Worm (Caenorhabditis elegans) whole organism, mixed stage, embryonic: ENCODE results near the gene F14H3.4.

Source experiments
- flh-1 ChIP-seq: fragments of 200-800 bp; sonication (Bioruptor generic); optimal IDR thresholded peaks from 2 replicates; lab custom pipeline; 2018; ENCODE audit warnings: mild to moderate bottlenecking, missing genetic modification characterization, moderate library complexity, missing compliant biosample characterization
- pha-4 ChIP-seq: fragments of 150-350 bp; optimal IDR thresholded peaks from 2 replicates; lab custom pipeline; 2018; ENCODE audit warnings: missing biosample characterization, missing genetic modification reagents, missing genetic modification characterization

ce11 chrV:16042743-16043014 is 12.2 kb downstream of the F14H3.4 start:
- TF ChIP-seq flh-1 (GFP tag; lab: Kevin White, UChicago) (no peak), pha-4 (tag; lab: Kevin White, UChicago) (no peak)
